Fruit fly (Drosophila melanogaster): ENCODE results near the gene CG32845.

Gene CG32845

dm6 chr3L:224004-224951 lies 48.9 kb downstream of the CG32845 start (continued):
- TF ChIP-seq CG11762 (GFP tag; optimal IDR thresholded peaks at IDR 0.05; ENCODE audit: insufficient read depth) (no peak), Eip78C (GFP tag) (peak; percentile 59), lz (GFP tag; optimal IDR thresholded peaks at IDR 0.05) (no peak), CG6808 (GFP tag; optimal IDR thresholded peaks at IDR 0.05) (peak; percentile 2), Hr39 (GFP tag; optimal IDR thresholded peaks at IDR 0.05) (no peak), Sox15 (GFP tag; optimal IDR thresholded peaks at IDR 0.05) (no peak), Ets21C (GFP tag; optimal IDR thresholded peaks at IDR 0.05) (no peak), topi (GFP tag; optimal IDR thresholded peaks at IDR 0.05) (peak; percentile 15), achi (GFP tag; optimal IDR thresholded peaks at IDR 0.05) (no peak), vri (GFP tag; optimal IDR thresholded peaks at IDR 0.05) (peak; percentile 41), CG10631 (GFP tag; optimal IDR thresholded peaks at IDR 0.05) (no peak), CG6276 (GFP tag; optimal IDR thresholded peaks at IDR 0.05) (no peak), acj6 (GFP tag; optimal IDR thresholded peaks at IDR 0.05) (no peak), CG32006 (GFP tag; optimal IDR thresholded peaks at IDR 0.05) (no peak), CG31627 (GFP tag; optimal IDR thresholded peaks at IDR 0.05) (no peak), CG1621 (tag; optimal IDR thresholded peaks at IDR 0.05) (peak; percentile 62), Smox (GFP tag; optimal IDR thresholded peaks at IDR 0.05) (no peak), OdsH (GFP tag; optimal IDR thresholded peaks at IDR 0.05) (no peak), CG4318 (GFP tag; optimal IDR thresholded peaks at IDR 0.05) (no peak), CG16779 (tag; optimal IDR thresholded peaks at IDR 0.05) (no peak), Hr38 (GFP tag; optimal IDR thresholded peaks at IDR 0.05) (no peak), ss (GFP tag; optimal IDR thresholded peaks at IDR 0.05) (no peak), Sox102F (GFP tag; optimal IDR thresholded peaks at IDR 0.05) (no peak), dsx (GFP tag; optimal IDR thresholded peaks at IDR 0.05; ENCODE audit: poor library complexity, severe bottlenecking) (peak; percentile 63), net (GFP tag; optimal IDR thresholded peaks at IDR 0.05) (no peak), Hr4 (GFP tag; optimal IDR thresholded peaks at IDR 0.05) (no peak), esn (GFP tag; optimal IDR thresholded peaks at IDR 0.05) (no peak), Gug (GFP tag; IDR thresholded peaks at IDR 0.05) (no peak), CG10669 (GFP tag; optimal IDR thresholded peaks at IDR 0.05) (no peak), pdm3 (GFP tag; optimal IDR thresholded peaks at IDR 0.05) (no peak), Sox14 (GFP tag; optimal IDR thresholded peaks at IDR 0.05) (peak; percentile 71), CG11294 (GFP tag; IDR thresholded peaks at IDR 0.05) (no peak), svp (GFP tag) (peak; percentile 80), salr (GFP tag; optimal IDR thresholded peaks at IDR 0.05) (no peak), CG8319 (GFP tag; optimal IDR thresholded peaks at IDR 0.05) (no peak), spab (GFP tag; optimal IDR thresholded peaks at IDR 0.05) (no peak), eg (GFP tag; IDR thresholded peaks at IDR 0.05) (peak; percentile 42; the same call in 2 of the 3 replicates), CG34406 (GFP tag; optimal IDR thresholded peaks at IDR 0.05) (no peak), CG9139 (GFP tag; optimal IDR thresholded peaks at IDR 0.05) (peak; percentile 41), CG7368 (GFP tag; optimal IDR thresholded peaks at IDR 0.05) (peak; percentile 26)

Measured in whole organism, prepupa.